Worm (Caenorhabditis elegans): Measurements from ENCODE around the gene B0563.6.

The B0563.6 gene

DNA sequence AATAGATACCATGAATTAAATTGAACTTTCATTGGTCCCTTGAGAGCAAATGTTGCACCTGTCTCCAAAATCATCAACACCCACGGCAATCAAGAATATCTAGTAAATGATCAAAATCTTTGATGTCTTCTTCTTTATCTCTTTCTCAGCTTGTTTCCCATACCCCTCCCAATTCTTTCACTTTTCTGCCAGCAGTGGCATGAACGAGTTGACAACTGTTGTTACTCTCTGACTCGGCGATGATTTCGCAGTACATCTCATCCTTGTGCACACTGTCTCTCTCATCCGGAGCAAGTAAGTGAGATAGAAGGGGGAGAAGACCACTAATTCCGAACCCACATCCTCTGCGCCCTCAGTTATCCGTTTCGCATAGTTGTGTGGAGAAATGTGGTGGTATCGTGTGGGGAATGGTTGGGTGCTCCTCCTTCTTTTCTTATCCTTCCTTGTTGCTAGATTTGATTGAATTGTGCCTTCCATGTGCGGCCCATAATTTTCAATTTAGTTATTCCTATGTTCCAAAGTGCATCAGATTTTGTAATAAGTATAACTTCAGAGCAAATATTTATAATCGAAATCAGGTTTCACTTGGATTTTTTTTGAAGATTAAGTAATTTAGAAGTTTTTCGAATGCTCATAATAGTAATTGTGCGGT lies 23.9 kb downstream of the B0563.6 start:
- TF ChIP-seq Y95B8A.8 (GFP tag; IDR thresholded peaks at IDR 0.05) = no peak
- no peak for TF ChIP-seq ceh-100 (GFP tag; IDR thresholded peaks at IDR 0.05)
- no peak for TF ChIP-seq athp-1 (tag; optimal IDR thresholded peaks at IDR 0.05)
- no peak for TF ChIP-seq die-1 (tag; optimal IDR thresholded peaks at IDR 0.05)
- TF ChIP-seq pbrm-1 (GFP tag; IDR thresholded peaks at IDR 0.05) = 0 out of 2 replicates have a peak, but pooled peaks have one; percentile 6

DNA sequence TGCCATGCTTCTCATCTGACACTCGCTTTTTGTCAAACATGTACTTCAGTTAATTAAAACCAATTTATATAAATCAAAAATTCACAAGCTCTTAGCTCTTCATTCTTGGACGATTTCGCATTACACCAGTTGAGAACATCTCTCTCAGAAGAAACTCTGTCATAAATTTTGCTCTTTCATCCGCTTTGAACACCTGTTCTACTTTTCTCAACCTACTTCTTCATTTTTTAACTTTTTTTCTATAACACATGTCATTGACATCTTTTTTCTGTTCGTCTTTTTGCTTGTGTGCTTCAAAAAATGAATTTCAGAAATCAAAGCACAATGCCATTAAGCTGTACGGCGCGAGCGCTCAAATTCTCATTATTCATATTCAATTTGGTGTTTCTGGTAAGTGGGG lies 25.4 kb downstream of the B0563.6 start, which contains the start of gene tsp-11:
tsp-11 (plus strand) TSS at position 301 of the 400 bp plus-strand sequence.
- TF ChIP-seq T07F8.4 (tag; optimal IDR thresholded peaks at IDR 0.05) (no peak), T26A5.8 (tag; optimal IDR thresholded peaks at IDR 0.05) (no peak), aptf-3 (GFP tag; IDR thresholded peaks at IDR 0.05) (no peak), nfya-1 (tag; optimal IDR thresholded peaks at IDR 0.05; ENCODE audit: borderline replicate concordance, insufficient read depth) (no peak), hrde-1 (tag; optimal IDR thresholded peaks at IDR 0.05; ENCODE audit: borderline replicate concordance) (no peak), madf-10 (tag; optimal IDR thresholded peaks at IDR 0.05) (no peak), B0019.2 (GFP tag; conservative IDR thresholded peaks at IDR 0.05) (no peak), F57A8.1 (GFP tag; optimal IDR thresholded peaks at IDR 0.05) (no peak), lsy-27 (tag; optimal IDR thresholded peaks at IDR 0.05; ENCODE audit: borderline replicate concordance, insufficient read depth) (no peak), nhr-27 (tag; optimal IDR thresholded peaks at IDR 0.05) (no peak), akir-1 (GFP tag; optimal IDR thresholded peaks at IDR 0.05) (no peak), C17E4.6 (GFP tag; IDR thresholded peaks at IDR 0.05) (no peak), chd-7 (tag; optimal IDR thresholded peaks at IDR 0.05) (no peak), hmg-20 (GFP tag; IDR thresholded peaks at IDR 0.05) (no peak), somi-1 (GFP tag; optimal IDR thresholded peaks at IDR 0.05) (no peak), hlh-26 (GFP tag; conservative IDR thresholded peaks at IDR 0.05) (no peak), lin-35 (GFP tag; optimal IDR thresholded peaks at IDR 0.05) (no peak), unc-130 (GFP tag; optimal IDR thresholded peaks at IDR 0.05) (no peak), F52B5.7 (tag; optimal IDR thresholded peaks at IDR 0.05) (no peak), ets-4 (GFP tag; optimal IDR thresholded peaks at IDR 0.05) (no peak)

DNA sequence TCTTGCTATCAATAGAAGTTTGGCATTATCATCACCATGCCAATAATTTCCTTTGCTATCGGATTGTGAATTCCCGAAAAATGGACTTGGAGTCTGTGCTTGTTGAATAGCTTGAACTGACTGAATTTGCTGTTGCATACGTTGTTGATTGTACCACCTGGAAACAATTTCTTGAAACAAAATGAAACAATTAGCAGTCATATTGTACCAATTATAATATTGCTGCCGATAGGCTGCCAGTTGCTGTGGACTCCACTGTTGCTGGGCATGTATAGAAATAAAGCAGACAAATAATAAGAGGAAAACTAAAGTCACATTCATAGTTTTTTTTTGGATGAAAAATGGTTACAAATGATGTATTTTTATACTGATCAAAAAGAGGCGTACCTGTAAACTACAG lies 29.4 kb downstream of the B0563.6 start, which contains the start of gene B0563.10:
B0563.10 (minus strand) TSS at position 325 of the 400 bp plus-strand sequence.
- TF ChIP-seq ztf-26 (tag; optimal IDR thresholded peaks at IDR 0.05) (no peak), let-526 (GFP tag; IDR thresholded peaks at IDR 0.05) (no peak), ceh-27 (GFP tag; optimal IDR thresholded peaks at IDR 0.05) (no peak), snpc-1.1 (tag; optimal IDR thresholded peaks at IDR 0.05; ENCODE audit: insufficient read depth) (no peak), ceh-58 (GFP tag; IDR thresholded peaks at IDR 0.05) (no peak), bed-1 (GFP tag; IDR thresholded peaks at IDR 0.05) (no peak), pha-4 (tag; optimal IDR thresholded peaks at IDR 0.05) (no peak), B0336.3 (GFP tag; IDR thresholded peaks at IDR 0.05) (no peak), sptf-2 (GFP tag; optimal IDR thresholded peaks at IDR 0.05) (no peak)

DNA sequence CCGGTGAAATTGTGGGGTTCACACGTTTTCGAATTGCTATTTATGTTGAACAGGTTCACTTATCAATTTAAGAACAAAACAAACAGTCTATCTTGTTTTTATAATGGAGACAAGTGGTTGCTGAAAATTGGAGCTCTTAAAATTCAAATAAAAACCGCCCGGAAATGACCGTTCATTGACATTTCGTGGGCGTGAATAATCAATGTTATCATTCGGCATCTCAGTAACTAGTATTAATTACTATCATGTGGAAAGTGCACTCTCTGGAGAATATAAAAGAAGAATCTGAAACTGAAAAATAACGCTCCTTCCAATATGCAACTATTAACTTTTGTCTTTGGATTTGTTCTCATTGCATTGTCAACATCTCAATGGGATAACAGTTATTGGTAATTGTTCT lies 30.7 kb downstream of the B0563.6 start, which contains the start of gene B0563.9:
B0563.9 (plus strand) TSS at position 301 of the 400 bp plus-strand sequence.
- TF ChIP-seq attf-5 (GFP tag; optimal IDR thresholded peaks at IDR 0.05) (no peak), C17E4.6 (GFP tag; IDR thresholded peaks at IDR 0.05) (no peak), hlh-26 (GFP tag; conservative IDR thresholded peaks at IDR 0.05) (no peak), ceh-91 (GFP tag; IDR thresholded peaks at IDR 0.05) (no peak), nhr-90 (tag; optimal IDR thresholded peaks at IDR 0.05) (no peak), nhr-27 (tag; optimal IDR thresholded peaks at IDR 0.05) (no peak), madf-8 (GFP tag; conservative IDR thresholded peaks at IDR 0.05) (no peak), cebp-1 (GFP tag; IDR thresholded peaks at IDR 0.05) (no peak), cebp-1 (tag; optimal IDR thresholded peaks at IDR 0.05) (no peak), Y79H2A.3 (GFP tag; conservative IDR thresholded peaks at IDR 0.05) (no peak), let-607 (tag; optimal IDR thresholded peaks at IDR 0.05) (no peak), K11D2.4 (GFP tag; IDR thresholded peaks at IDR 0.05) (no peak), Y56A3A.18 (GFP tag; IDR thresholded peaks at IDR 0.05) (no peak), efl-1 (GFP tag; optimal IDR thresholded peaks at IDR 0.05) (no peak)
